Worm (Caenorhabditis elegans): ENCODE results near the gene C50F4.6.

DNA sequence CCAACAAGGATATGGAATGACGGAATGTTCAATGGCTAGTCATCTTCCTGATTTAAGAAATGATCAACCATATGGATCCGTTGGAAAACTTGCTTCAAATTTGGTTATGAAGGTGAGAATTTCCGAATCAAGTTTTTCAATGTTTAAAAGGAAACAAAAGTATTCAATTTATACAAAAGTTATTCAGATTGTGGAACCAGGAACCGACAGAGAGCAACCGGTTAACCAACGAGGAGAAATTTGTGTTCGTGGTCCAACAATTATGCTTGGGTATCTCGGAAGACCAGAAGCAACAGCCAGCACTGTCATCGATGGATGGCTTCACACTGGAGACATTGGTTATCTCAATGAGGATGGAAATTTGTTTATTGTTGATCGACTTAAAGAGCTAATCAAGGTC lies 36.3 kb upstream of the C50F4.6 start:
- TF ChIP-seq egl-18 (GFP tag; IDR thresholded peaks at IDR 0.05) (no peak), ama-1 (optimal IDR thresholded peaks at IDR 0.05) (no peak), ama-1 (GFP tag; optimal IDR thresholded peaks at IDR 0.05) (no peak), efl-1 (GFP tag; optimal IDR thresholded peaks at IDR 0.05) (no peak), let-526 (GFP tag; IDR thresholded peaks at IDR 0.05) (no peak), snpc-4 (GFP tag; optimal IDR thresholded peaks at IDR 0.05) (no peak), snpc-4 (tag; optimal IDR thresholded peaks at IDR 0.05) (no peak), pha-4 (tag; optimal IDR thresholded peaks at IDR 0.05) (no peak), repo-1 (tag; optimal IDR thresholded peaks at IDR 0.05) (no peak), lag-1 (GFP tag; IDR thresholded peaks at IDR 0.05) (no peak), sptf-2 (GFP tag; optimal IDR thresholded peaks at IDR 0.05) (no peak), attf-3 (GFP tag; conservative IDR thresholded peaks at IDR 0.05) (no peak), dpl-1 (GFP tag; optimal IDR thresholded peaks at IDR 0.05) (no peak), attf-6 (GFP tag; IDR thresholded peaks at IDR 0.05) (no peak), B0019.2 (GFP tag; conservative IDR thresholded peaks at IDR 0.05) (no peak), nhr-90 (tag; optimal IDR thresholded peaks at IDR 0.05) (no peak)

Data from whole organism, young adult.